Worm (Caenorhabditis elegans): ENCODE measurements around the gene nhr-9.

Gene nhr-9

DNA sequence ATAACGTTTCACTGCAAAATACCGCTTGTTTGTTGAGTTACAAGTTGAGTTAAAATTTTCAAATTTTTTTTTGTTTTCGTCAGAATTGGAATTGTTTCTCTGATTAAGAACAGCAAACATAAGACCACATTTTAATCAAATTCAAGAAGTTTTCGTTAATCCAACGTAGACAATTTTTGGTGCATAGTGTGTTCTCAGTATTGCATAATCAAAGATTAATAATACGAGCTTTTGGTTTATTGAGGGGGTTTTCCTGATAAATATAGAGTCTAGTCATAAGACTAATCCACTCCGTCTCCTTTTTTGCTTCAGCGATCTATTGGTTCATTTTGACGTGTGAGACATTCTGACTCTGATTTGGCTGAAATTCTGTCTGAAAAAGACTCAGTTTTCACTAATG lies at the start of gene nhr-9:
Gene nhr-9, plus strand, starts transcription at position 307 of the 400 bp plus-strand sequence.
- no peak for TF ChIP-seq unc-62 (GFP tag; optimal IDR thresholded peaks at IDR 0.05)

ce11 chrIII:7045643-7046042 lies 49.6 kb upstream of the nhr-9 start, which contains the start of gene R01H2.7:
Gene R01H2.7, minus strand, starts transcription at chrIII:7045743.
- TF ChIP-seq unc-62 (GFP tag; optimal IDR thresholded peaks at IDR 0.05) = no peak

ce11 chrIII:7056241-7056640 lies 39.0 kb upstream of the nhr-9 start, which contains the start of gene R01H2.2:
Gene R01H2.2, plus strand, starts transcription at chrIII:7056541.
- TF ChIP-seq unc-62 (GFP tag; optimal IDR thresholded peaks at IDR 0.05) = no peak

DNA sequence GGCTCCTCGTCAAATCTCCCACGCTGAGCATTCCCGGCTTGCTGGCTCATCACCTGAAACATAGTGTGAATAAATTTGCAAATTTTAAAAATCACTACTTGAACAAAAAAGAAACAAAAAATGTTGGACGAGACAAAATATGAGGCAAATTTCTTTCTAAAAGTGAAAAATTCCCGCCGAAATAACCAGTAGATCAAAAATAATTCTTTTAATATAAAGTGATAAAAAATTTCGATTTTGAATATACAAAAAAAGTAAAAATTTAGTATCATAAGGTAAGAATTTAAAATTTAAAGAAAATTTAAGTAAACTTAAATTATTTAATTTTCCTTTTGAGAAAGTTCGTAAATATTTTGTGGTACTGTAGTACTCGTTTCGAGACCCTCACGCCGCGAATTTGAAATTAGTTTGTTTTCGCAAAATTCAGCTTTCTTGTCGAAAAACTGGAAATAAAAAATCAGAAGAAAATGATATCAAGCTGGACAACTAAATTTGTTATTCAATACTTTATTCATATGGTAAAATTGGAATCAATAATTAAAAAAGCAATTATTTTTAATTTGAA lies 34.6 kb upstream of the nhr-9 start, which contains the start of gene egg-2:
Gene egg-2, minus strand, starts transcription at position 53 of the 565 bp plus-strand sequence.
- TF ChIP-seq unc-62 (GFP tag; optimal IDR thresholded peaks at IDR 0.05) = no peak

DNA sequence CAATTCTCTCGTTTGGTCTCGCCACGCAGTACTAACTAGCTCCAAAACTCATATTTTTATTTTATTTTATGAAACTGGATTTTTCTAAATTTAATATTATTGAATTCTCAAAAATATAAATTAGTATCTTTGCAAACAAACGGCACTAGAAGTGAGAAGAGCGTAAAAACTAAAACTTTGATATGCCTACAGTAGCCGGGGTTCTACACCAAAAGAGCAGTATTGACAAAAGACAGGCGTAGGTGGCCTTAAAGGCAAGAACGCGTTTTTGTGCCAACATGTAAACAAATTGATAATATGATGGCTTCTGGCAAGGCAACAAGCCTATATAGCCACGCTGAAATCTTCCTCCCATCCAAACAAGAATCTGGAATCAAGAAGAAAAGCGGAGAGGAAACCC lies 32.7 kb upstream of the nhr-9 start, which contains the start of gene R01H2.1:
Gene R01H2.1, plus strand, starts transcription at position 301 of the 400 bp plus-strand sequence.
- no peak for TF ChIP-seq unc-62 (GFP tag; optimal IDR thresholded peaks at IDR 0.05)

DNA sequence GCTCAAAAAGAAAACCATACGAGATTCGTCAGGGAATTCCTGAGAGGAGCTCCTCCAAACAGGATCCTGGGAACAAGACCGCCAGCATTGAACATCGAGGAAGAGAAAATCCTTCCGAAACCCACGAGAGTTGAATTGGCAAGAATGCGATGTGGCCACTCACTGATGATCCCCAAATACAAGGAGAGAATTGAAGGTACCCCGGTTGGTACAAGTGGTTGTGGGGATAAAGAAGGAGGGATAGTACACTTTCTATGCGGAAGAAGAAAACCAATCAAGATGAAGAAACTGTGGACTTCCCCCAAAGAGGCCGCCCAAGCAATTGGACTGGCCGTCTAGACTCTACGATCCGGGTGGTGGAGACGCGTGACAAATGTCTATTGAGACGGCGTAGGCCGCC lies 32.2 kb upstream of the nhr-9 start:
- no peak for TF ChIP-seq unc-62 (GFP tag; optimal IDR thresholded peaks at IDR 0.05)

DNA sequence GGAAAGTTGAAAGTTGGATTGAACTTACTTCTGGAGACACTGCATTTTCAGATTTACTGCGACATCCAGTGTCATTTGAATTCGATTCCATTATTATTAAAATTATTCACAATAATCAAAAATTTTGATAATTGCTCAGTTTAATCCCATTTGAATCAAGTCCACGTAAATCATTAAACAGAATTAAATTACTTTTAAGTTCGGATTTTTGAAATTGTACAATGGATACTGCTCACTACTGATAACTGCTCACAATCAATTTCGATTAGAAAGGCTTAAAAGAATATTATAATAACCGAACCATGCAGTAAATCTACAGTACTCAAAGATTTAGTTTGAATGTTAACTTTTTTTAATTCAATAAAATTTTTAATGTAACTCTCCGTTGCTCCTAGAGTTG lies 31.1 kb upstream of the nhr-9 start, which contains the start of gene R01H2.4:
Gene R01H2.4, minus strand, starts transcription at position 101 of the 400 bp plus-strand sequence.
- TF ChIP-seq unc-62 (GFP tag; optimal IDR thresholded peaks at IDR 0.05) = no peak

DNA sequence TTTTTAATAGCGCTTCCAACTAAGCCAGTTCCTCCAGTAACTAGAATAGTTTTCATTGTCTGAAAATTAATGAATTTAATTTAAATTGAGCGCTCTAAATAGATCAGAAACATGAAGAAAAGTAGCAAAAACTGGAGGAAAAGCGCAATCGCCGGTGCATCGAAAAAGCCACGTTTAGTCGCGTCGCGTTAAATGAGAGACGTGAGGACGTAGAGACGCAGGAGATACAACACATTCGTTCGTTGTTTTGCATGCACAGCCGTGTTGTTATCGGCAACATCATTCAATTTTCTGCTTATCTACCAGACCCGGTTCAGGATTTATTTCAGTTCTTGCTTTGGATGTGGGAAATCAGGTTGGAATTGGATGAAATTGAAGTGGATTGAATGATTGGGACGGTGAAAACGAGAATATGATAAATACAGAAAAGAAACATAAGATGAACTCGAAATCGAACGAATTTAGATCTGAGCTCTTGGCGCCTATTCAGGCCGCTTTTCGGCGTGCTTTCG lies 27.8 kb upstream of the nhr-9 start, which contains the start of gene ger-1:
Gene ger-1, minus strand, starts transcription at position 93 of the 512 bp plus-strand sequence.
- no peak for TF ChIP-seq unc-62 (GFP tag; optimal IDR thresholded peaks at IDR 0.05)

ce11 chrIII:7068520-7069113 lies 26.6 kb upstream of the nhr-9 start, which contains the start of the genes ubc-18 and R01H2.8:
Gene ubc-18, minus strand, starts transcription at chrIII:7068570.
Gene R01H2.8, plus strand, starts transcription at chrIII:7069063.
- no peak for TF ChIP-seq unc-62 (GFP tag; optimal IDR thresholded peaks at IDR 0.05)

- no peak for TF ChIP-seq unc-62 (GFP tag; optimal IDR thresholded peaks at IDR 0.05)
These were observed 25.3 kb upstream of the nhr-9 start, which contains the start of gene tmem-17 for ce11 chrIII:7069981-7070380. Gene tmem-17, plus strand, starts transcription at chrIII:7070281.

- TF ChIP-seq unc-62 (GFP tag; optimal IDR thresholded peaks at IDR 0.05) = no peak
These were observed 22.8 kb upstream of the nhr-9 start, which contains the start of gene lin-37 for ce11 chrIII:7072452-7072851. Gene lin-37, minus strand, starts transcription at chrIII:7072552.

- no peak for TF ChIP-seq unc-62 (GFP tag; optimal IDR thresholded peaks at IDR 0.05)
These were observed 21.4 kb upstream of the nhr-9 start, which contains the start of gene ZK418.5 for ce11 chrIII:7073801-7074386. Gene ZK418.5, minus strand, starts transcription at chrIII:7073851.

DNA sequence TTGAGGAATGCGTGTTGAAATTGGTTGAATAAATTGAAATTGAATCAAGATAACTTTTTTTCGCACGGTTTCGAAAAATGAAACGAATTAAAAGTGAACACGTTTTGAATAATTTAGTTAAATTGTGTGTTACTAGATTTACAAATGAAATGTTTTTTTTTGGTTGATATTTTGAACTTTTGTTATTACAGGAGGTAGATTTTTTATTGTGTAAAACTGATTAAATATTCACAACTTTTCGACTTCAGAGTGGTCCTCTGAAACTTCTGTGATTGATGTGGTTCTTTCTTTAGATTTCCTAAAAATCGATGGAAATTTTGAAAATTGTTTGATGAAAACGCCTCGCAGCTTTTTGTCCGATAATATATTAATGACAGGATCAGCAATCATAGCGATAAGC lies 18.9 kb upstream of the nhr-9 start, which contains the start of gene ZK418.13:
Gene ZK418.13, minus strand, starts transcription at position 101 of the 400 bp plus-strand sequence.
- TF ChIP-seq unc-62 (GFP tag; optimal IDR thresholded peaks at IDR 0.05) = no peak

- TF ChIP-seq unc-62 (GFP tag; optimal IDR thresholded peaks at IDR 0.05) = no peak
These were observed 16.5 kb upstream of the nhr-9 start, which contains the start of gene ZK418.6 for ce11 chrIII:7078737-7079136. Gene ZK418.6, minus strand, starts transcription at chrIII:7078837.

DNA sequence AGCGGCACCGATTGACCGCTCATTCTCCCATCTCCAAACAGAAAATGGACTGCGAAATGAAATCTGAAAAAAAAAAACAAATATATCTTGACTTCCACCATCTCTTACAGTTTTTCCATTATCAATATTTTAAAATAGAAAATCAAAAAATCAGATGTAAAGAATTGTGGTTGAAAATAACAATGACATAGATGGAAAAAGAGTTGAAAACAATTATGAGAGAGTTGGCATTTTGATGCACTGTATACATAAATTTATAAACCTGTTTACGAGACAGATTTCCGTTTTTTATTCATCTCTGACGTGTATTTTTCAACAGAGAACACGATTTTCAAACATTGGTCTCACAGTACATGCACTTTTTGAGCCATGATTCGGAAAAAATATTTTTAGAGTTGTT lies 14.6 kb upstream of the nhr-9 start, which contains the start of gene ZK418.7:
Gene ZK418.7, minus strand, starts transcription at position 101 of the 400 bp plus-strand sequence.
- no peak for TF ChIP-seq unc-62 (GFP tag; optimal IDR thresholded peaks at IDR 0.05)

- TF ChIP-seq unc-62 (GFP tag; optimal IDR thresholded peaks at IDR 0.05) = no peak
These were observed 13.8 kb upstream of the nhr-9 start for ce11 chrIII:7081488-7081887.

All from whole organism, dauer.